Worm (Caenorhabditis elegans) whole organism, L4 larva: Measurements from ENCODE around the gene Y57G11B.2.

ENCODE experiments used
- F10B5.3 ChIP-seq: sonication (generic microtip); optimal IDR thresholded peaks from 2 replicates; lab custom pipeline; 2016; ENCODE audit warnings: mild to moderate bottlenecking, missing genetic modification characterization, missing compliant biosample characterization
- F44E2.7 ChIP-seq: fragments of 200-800 bp; sonication (Bioruptor generic); IDR thresholded peaks from 2 replicates; pipeline ENCODE4 v2.1.2; 2022; ENCODE audit warnings: missing genetic modification characterization, missing compliant biosample characterization
- T20F7.1 ChIP-seq: fragments of 200-800 bp; sonication (Bioruptor generic); optimal IDR thresholded peaks from 2 replicates; lab custom pipeline; 2018; ENCODE audit warnings: mild to moderate bottlenecking, missing genetic modification characterization, missing compliant biosample characterization
- Y5F2A.4 ChIP-seq: fragments of 200-800 bp; sonication (Bioruptor generic); optimal IDR thresholded peaks from 2 replicates; lab custom pipeline; 2018; ENCODE audit warnings: mild to moderate bottlenecking, missing genetic modification characterization, missing compliant biosample characterization
- ZK337.2 ChIP-seq: fragments of 200-800 bp; sonication (Bioruptor generic); IDR thresholded peaks from 2 replicates; pipeline ENCODE4 v1.3.6; 2022; ENCODE audit warnings: missing genetic modification reagents, missing genetic modification characterization, missing compliant biosample characterization
- aha-1 ChIP-seq: fragments of 150-350 bp; peaks from one replicate; lab custom pipeline; 2014; ENCODE audit warnings: missing biosample characterization, missing genetic modification characterization
- aly-2 ChIP-seq: sonication (generic microtip); optimal IDR thresholded peaks from 2 replicates; lab custom pipeline; 2018; ENCODE audit warnings: missing biosample characterization, missing genetic modification characterization
- ama-1 ChIP-seq: fragments of 150-350 bp; optimal IDR thresholded peaks from 2 replicates; lab custom pipeline; 2014; ENCODE audit warnings: inconsistent platforms, mixed read lengths
- arid-1 ChIP-seq: fragments of 200-800 bp; sonication (Bioruptor generic); conservative IDR thresholded peaks from 2 replicates; pipeline ENCODE4 v1.3.6; 2022; ENCODE audit warnings: missing genetic modification reagents, missing genetic modification characterization, missing compliant biosample characterization
- ceh-20 ChIP-seq: fragments of 200-800 bp; sonication (Bioruptor generic); IDR thresholded peaks from 2 replicates; pipeline ENCODE4 v1.3.6; 2022; ENCODE audit warnings: missing genetic modification reagents, missing genetic modification characterization, missing compliant biosample characterization
- ceh-28 ChIP-seq: fragments of 150-350 bp; optimal IDR thresholded peaks from 2 replicates; lab custom pipeline; 2014; ENCODE audit warnings: missing biosample characterization, missing genetic modification reagents, missing genetic modification characterization
- ctbp-1 ChIP-seq: fragments of 200-800 bp; sonication (Bioruptor generic); IDR thresholded peaks from 2 replicates; pipeline ENCODE4 v1.3.6; 2022; ENCODE audit warnings: missing genetic modification reagents, missing genetic modification characterization, missing compliant biosample characterization
- daf-19 ChIP-seq: fragments of 200-800 bp; sonication (Bioruptor generic); conservative IDR thresholded peaks from 2 replicates; pipeline ENCODE4 v1.3.6; 2022; ENCODE audit warnings: missing genetic modification characterization, missing compliant biosample characterization
- daf-8 ChIP-seq: fragments of 200-800 bp; sonication (Bioruptor generic); IDR thresholded peaks from 2 replicates; pipeline ENCODE4 v1.3.6; 2022; ENCODE audit warnings: missing genetic modification characterization, missing compliant biosample characterization
- dmd-9 ChIP-seq: fragments of 200-800 bp; sonication (Bioruptor generic); IDR thresholded peaks from 2 replicates; pipeline ENCODE4 v1.3.6; 2022; ENCODE audit warnings: missing genetic modification reagents, missing genetic modification characterization, missing compliant biosample characterization
- dve-1 ChIP-seq: sonication (generic microtip); optimal IDR thresholded peaks from 2 replicates; lab custom pipeline; 2017; ENCODE audit warnings: antibody characterized with exemption, mild to moderate bottlenecking, missing genetic modification characterization, missing compliant biosample characterization; ENCODE audit not compliant: insufficient read depth
- egl-43 ChIP-seq: fragments of 200-800 bp; sonication (Bioruptor generic); IDR thresholded peaks from 2 replicates; pipeline ENCODE4 v1.3.6; 2022; ENCODE audit warnings: missing genetic modification reagents, missing genetic modification characterization, missing compliant biosample characterization
- fos-1 ChIP-seq: fragments of 150-350 bp; optimal IDR thresholded peaks from 2 replicates; lab custom pipeline; 2014; ENCODE audit warnings: missing biosample characterization, missing genetic modification characterization
- gei-8 ChIP-seq: fragments of 200-800 bp; sonication (Bioruptor generic); optimal IDR thresholded peaks from 2 replicates; lab custom pipeline; 2018; ENCODE audit warnings: mild to moderate bottlenecking, missing genetic modification characterization, missing compliant biosample characterization
- hif-1 ChIP-seq, 2 experiments: sonication (generic microtip); optimal IDR thresholded peaks; 2 replicates each; lab custom pipeline; 2016 to 2017; ENCODE audit warnings: missing compliant biosample characterization in 2 of 2, missing genetic modification characterization in 2 of 2, missing genetic modification reagents in 2 of 2, missing genotype in 2 of 2, mild to moderate bottlenecking in 1 of 2
- hlh-30 ChIP-seq: sonication (generic microtip); optimal IDR thresholded peaks from 2 replicates; lab custom pipeline; 2017; ENCODE audit warnings: antibody characterized with exemption, mild to moderate bottlenecking, missing genetic modification characterization, missing compliant biosample characterization; ENCODE audit not compliant: insufficient read depth
- hmg-1.1 ChIP-seq: fragments of 200-800 bp; sonication (Bioruptor generic); IDR thresholded peaks from 2 replicates; pipeline ENCODE4 v1.3.6; 2022; ENCODE audit warnings: missing genetic modification reagents, missing genetic modification characterization, missing compliant biosample characterization
- jun-1 ChIP-seq: fragments of 150-350 bp; optimal IDR thresholded peaks from 2 replicates; lab custom pipeline; 2014; ENCODE audit warnings: missing biosample characterization, missing genetic modification reagents, missing genetic modification characterization
- lin-1 ChIP-seq: fragments of 200-800 bp; sonication (Bioruptor generic); IDR thresholded peaks from 2 replicates; pipeline ENCODE4 v1.3.6; 2022; ENCODE audit warnings: missing genetic modification reagents, missing genetic modification characterization, missing compliant biosample characterization
- lir-3 ChIP-seq: sonication (generic microtip); optimal IDR thresholded peaks from 2 replicates; lab custom pipeline; 2016; ENCODE audit warnings: mild to moderate bottlenecking, missing genetic modification characterization, missing compliant biosample characterization
- lsy-2 ChIP-seq, 2 experiments: fragments of 150-350 bp in 1 of 2; sonication (generic microtip) in 1 of 2; optimal IDR thresholded peaks; 2 replicates each; lab custom pipeline; 2014 to 2017; ENCODE audit warnings: missing biosample characterization in 2 of 2, missing genetic modification characterization in 2 of 2
- madf-9 ChIP-seq: fragments of 200-800 bp; sonication (Bioruptor generic); conservative IDR thresholded peaks from 2 replicates; pipeline ENCODE4 v1.3.6; 2022; ENCODE audit warnings: missing genetic modification reagents, missing genetic modification characterization, missing compliant biosample characterization
- mdt-29 ChIP-seq: fragments of 200-800 bp; sonication (Bioruptor generic); IDR thresholded peaks from 2 replicates; pipeline ENCODE4 v1.3.6; 2022; ENCODE audit warnings: missing genetic modification reagents, missing genetic modification characterization, missing compliant biosample characterization
- mep-1 ChIP-seq: fragments of 150-350 bp; sonication (generic microtip); optimal IDR thresholded peaks from 3 replicates; lab custom pipeline; 2014; ENCODE audit warnings: missing biosample characterization, missing genetic modification characterization
- nhr-11 ChIP-seq: fragments of 150-350 bp; optimal IDR thresholded peaks from 2 replicates; lab custom pipeline; 2014; ENCODE audit warnings: missing biosample characterization, missing genetic modification characterization
- nhr-41 ChIP-seq: fragments of 200-800 bp; sonication (Bioruptor generic); IDR thresholded peaks from 2 replicates; pipeline ENCODE4 v1.3.6; 2022; ENCODE audit warnings: missing genetic modification reagents, missing genetic modification characterization, missing compliant biosample characterization
- nhr-48 ChIP-seq: sonication (generic microtip); optimal IDR thresholded peaks from 2 replicates; lab custom pipeline; 2016; ENCODE audit warnings: mild to moderate bottlenecking, missing genetic modification characterization, missing compliant biosample characterization
- nhr-6 ChIP-seq: fragments of 150-350 bp; optimal IDR thresholded peaks from 2 replicates; lab custom pipeline; 2014; ENCODE audit warnings: missing biosample characterization, missing genetic modification characterization
- pha-4 ChIP-seq, 2 experiments: fragments of 150-350 bp in 1 of 2; fragments of 200-800 bp in 1 of 2; sonication (Bioruptor generic) in 1 of 2; IDR thresholded peaks in 1 of 2; optimal IDR thresholded peaks in 1 of 2; 2 replicates each; pipeline versions ENCODE4 v1.3.6 to Lab custom; 2014 to 2022; ENCODE audit warnings: missing genetic modification characterization in 2 of 2, missing genetic modification reagents in 2 of 2, missing biosample characterization in 1 of 2, missing compliant biosample characterization in 1 of 2
- pqm-1 ChIP-seq: sonication (generic microtip); optimal IDR thresholded peaks from 2 replicates; lab custom pipeline; 2017; ENCODE audit warnings: missing biosample characterization, missing genetic modification characterization
- saeg-2 ChIP-seq: fragments of 200-800 bp; sonication (Bioruptor generic); IDR thresholded peaks from 2 replicates; pipeline ENCODE4 v1.3.6; 2022; ENCODE audit warnings: missing genetic modification reagents, missing genetic modification characterization, missing compliant biosample characterization
- set-16 ChIP-seq: fragments of 200-800 bp; sonication (Bioruptor generic); IDR thresholded peaks from 2 replicates; pipeline ENCODE4 v1.3.6; 2022; ENCODE audit warnings: missing genetic modification reagents, missing genetic modification characterization, missing compliant biosample characterization
- snpc-1.2 ChIP-seq: fragments of 200-800 bp; sonication (Bioruptor generic); IDR thresholded peaks from 2 replicates; pipeline ENCODE4 v1.3.6; 2022; ENCODE audit warnings: missing genetic modification reagents, missing genetic modification characterization, missing compliant biosample characterization
- snpc-4 ChIP-seq: fragments of 150-350 bp; optimal IDR thresholded peaks from 2 replicates; lab custom pipeline; 2014; ENCODE audit warnings: missing biosample characterization, missing genetic modification characterization
- spr-1 ChIP-seq: sonication (generic microtip); optimal IDR thresholded peaks from 2 replicates; lab custom pipeline; 2016; ENCODE audit warnings: mild to moderate bottlenecking, missing genetic modification characterization, missing compliant biosample characterization
- tag-97 ChIP-seq: fragments of 200-800 bp; sonication (Bioruptor generic); IDR thresholded peaks from 2 replicates; pipeline ENCODE4 v1.3.6; 2022; ENCODE audit warnings: missing genetic modification characterization, missing compliant biosample characterization
- tra-1 ChIP-seq: fragments of 200-800 bp; sonication (Bioruptor generic); IDR thresholded peaks from 2 replicates; pipeline ENCODE4 v1.3.6; 2022; ENCODE audit warnings: missing genetic modification reagents, missing genetic modification characterization, missing compliant biosample characterization
- unc-39 ChIP-seq: sonication (generic microtip); optimal IDR thresholded peaks from 2 replicates; lab custom pipeline; 2017; ENCODE audit warnings: missing biosample characterization, missing genetic modification characterization
- unc-62 ChIP-seq, 3 experiments: fragments of 150-350 bp in 1 of 3; sonication (generic microtip); optimal IDR thresholded peaks in 2 of 3; peaks in 1 of 3; 1 replicate in 1 of 3; 2 replicates in 2 of 3; lab custom pipeline; 2014 to 2017; ENCODE audit warnings: missing biosample characterization in 3 of 3, missing genetic modification characterization in 3 of 3, missing genetic modification reagents in 3 of 3, missing genotype in 1 of 3
- zfp-3 ChIP-seq: fragments of 200-800 bp; sonication (Bioruptor generic); conservative IDR thresholded peaks from 2 replicates; pipeline ENCODE4 v1.3.6; 2022; ENCODE audit warnings: missing genetic modification reagents, missing genetic modification characterization, missing compliant biosample characterization
- ztf-7 ChIP-seq: fragments of 150-350 bp; optimal IDR thresholded peaks from 2 replicates; lab custom pipeline; 2014; ENCODE audit warnings: missing biosample characterization, missing genetic modification characterization

The Y57G11B.2 gene

ce11 chrIV:14580939-14581338 is 15.8 kb downstream of the Y57G11B.2 start, which contains the start of gene irld-18 (continued):
- TF ChIP-seq hmg-1.1 (GFP tag; lab: Robert Waterston, UW): no peak
- no peak for TF ChIP-seq fos-1 (tag; lab: Kevin White, UChicago)

- peak; percentile 76 for TF ChIP-seq snpc-1.2
- no peak for TF ChIP-seq F44E2.7
These were observed 21.6 kb downstream of the Y57G11B.2 start for ce11 chrIV:14586759-14587158.

ce11 chrIV:14587589-14587988 is 22.4 kb downstream of the Y57G11B.2 start:
- TF ChIP-seq aha-1 (tag; lab: Kevin White, UChicago): no peak
- TF ChIP-seq zfp-3 (GFP tag; lab: Robert Waterston, UW): no peak
- no peak for TF ChIP-seq mdt-29 (GFP tag; lab: Robert Waterston, UW)
- no peak for TF ChIP-seq arid-1 (GFP tag; lab: Robert Waterston, UW)
- TF ChIP-seq ama-1: no peak
- no peak for TF ChIP-seq daf-8 (GFP tag; lab: Robert Waterston, UW)
- no peak for TF ChIP-seq lin-1 (GFP tag; lab: Robert Waterston, UW)
- TF ChIP-seq pha-4 (GFP tag; IDR thresholded peaks at IDR 0.05; lab: Robert Waterston, UW): no peak
- TF ChIP-seq pha-4 (tag; optimal IDR thresholded peaks at IDR 0.05; lab: Kevin White, UChicago): no peak
- no peak for TF ChIP-seq unc-39
- no peak for TF ChIP-seq nhr-48 (tag; lab: Kevin White, UChicago)
- no peak for TF ChIP-seq Y5F2A.4 (GFP tag; lab: Kevin White, UChicago)
- TF ChIP-seq hif-1 (tag; optimal IDR thresholded peaks at IDR 0.05; lab: Kevin White, UChicago): no peak
- TF ChIP-seq aly-2 (tag; lab: Kevin White, UChicago): no peak

- TF ChIP-seq dve-1 (tag; lab: Kevin White, UChicago) (peak; percentile 99), ceh-28 (no peak), lsy-2 (tag; optimal IDR thresholded peaks at IDR 0.05; lab: Kevin White, UChicago) (peak; percentile 85 to 96), egl-43 (GFP tag; lab: Robert Waterston, UW) (no peak), gei-8 (GFP tag; lab: Kevin White, UChicago) (no peak), hlh-30 (tag; lab: Kevin White, UChicago) (peak; percentile 92), daf-19 (no peak), jun-1 (peak; percentile 78), ctbp-1 (no peak), set-16 (GFP tag; lab: Robert Waterston, UW) (no peak), mep-1 (peak; percentile 93), ceh-20 (peak; percentile 74), lir-3 (tag; lab: Kevin White, UChicago) (no peak), nhr-41 (no peak; the same call in 1 of the 2 replicates), dmd-9 (GFP tag; lab: Robert Waterston, UW) (no peak), tag-97 (GFP tag; lab: Robert Waterston, UW) (no peak), saeg-2 (GFP tag; lab: Robert Waterston, UW) (no peak; the same call in none of the 2 replicates), ZK337.2 (GFP tag; lab: Robert Waterston, UW) (no peak), nhr-11 (tag; lab: Kevin White, UChicago) (peak; percentile 73), F10B5.3 (no peak), ztf-7 (tag; lab: Kevin White, UChicago) (peak; percentile 45), spr-1 (peak; percentile 32), madf-9 (GFP tag; lab: Robert Waterston, UW) (no peak), nhr-6 (tag; lab: Kevin White, UChicago) (peak; percentile 94), nhr-48 (tag; lab: Kevin White, UChicago) (peak; percentile 99), T20F7.1 (GFP tag; lab: Kevin White, UChicago) (peak; percentile 80), aly-2 (tag; lab: Kevin White, UChicago) (no peak), F44E2.7 (no peak), snpc-4 (no peak), tra-1 (no peak; the same call in 1 of the 2 replicates), pqm-1 (tag; lab: Kevin White, UChicago) (peak; percentile 97), unc-62 (GFP tag; optimal IDR thresholded peaks at IDR 0.05 in 1 of 2; lab: Kevin White, UChicago) (peak; percentile 84 to 98), unc-62 (tag; optimal IDR thresholded peaks at IDR 0.05; lab: Kevin White, UChicago) (no peak)
These were observed 29.1 kb downstream of the Y57G11B.2 start for ce11 chrIV:14594249-14594648.
